Worm (Caenorhabditis elegans) whole organism, L1 larva: ENCODE measurements around the gene mcm-6.
A peak's percentile ranks its signal among the peaks of the same experiment; 100 is the strongest.

ENCODE experiments used
- C04F5.9 ChIP-seq: sonication (generic microtip); optimal IDR thresholded peaks from 2 replicates; lab custom pipeline; 2016; ENCODE audit warnings: missing genetic modification characterization, missing compliant biosample characterization
- C16A3.4 ChIP-seq: fragments of 150-350 bp; optimal IDR thresholded peaks from 2 replicates; lab custom pipeline; 2014; ENCODE audit warnings: missing biosample characterization, missing genetic modification characterization
- aha-1 ChIP-seq: fragments of 150-350 bp; optimal IDR thresholded peaks from 2 replicates; lab custom pipeline; 2014; ENCODE audit warnings: missing biosample characterization, missing genetic modification characterization
- alr-1 ChIP-seq: fragments of 200-800 bp; sonication (Bioruptor generic); optimal IDR thresholded peaks from 2 replicates; lab custom pipeline; 2018; ENCODE audit warnings: borderline replicate concordance, mild to moderate bottlenecking, missing genetic modification characterization, missing compliant biosample characterization
- aly-2 ChIP-seq: fragments of 150-350 bp; optimal IDR thresholded peaks from 2 replicates; lab custom pipeline; 2014; ENCODE audit warnings: missing biosample characterization, missing genetic modification characterization
- ceh-63 ChIP-seq: fragments of 200-800 bp; sonication (Bioruptor generic); optimal IDR thresholded peaks from 2 replicates; lab custom pipeline; 2018; ENCODE audit warnings: mild to moderate bottlenecking, missing genetic modification characterization, missing compliant biosample characterization
- ceh-8 ChIP-seq: fragments of 200-800 bp; sonication (Bioruptor generic); optimal IDR thresholded peaks from 2 replicates; lab custom pipeline; 2018; ENCODE audit warnings: mild to moderate bottlenecking, missing genetic modification characterization, moderate library complexity, missing compliant biosample characterization
- ceh-82 ChIP-seq, 3 experiments: fragments of 150-350 bp in 1 of 3; sonication (generic microtip) in 2 of 3; optimal IDR thresholded peaks; 2 replicates each; lab custom pipeline; 2014 to 2017; ENCODE audit warnings: missing biosample characterization in 3 of 3, missing genetic modification characterization in 3 of 3
- ces-1 ChIP-seq: fragments of 150-350 bp; optimal IDR thresholded peaks from 2 replicates; lab custom pipeline; 2014; ENCODE audit warnings: missing biosample characterization, missing genetic modification reagents, missing genetic modification characterization
- dsc-1 ChIP-seq: sonication (generic microtip); optimal IDR thresholded peaks from 2 replicates; lab custom pipeline; 2016; ENCODE audit warnings: mild to moderate bottlenecking, missing genetic modification characterization, missing compliant biosample characterization
- efl-3 ChIP-seq: fragments of 200-800 bp; sonication (Bioruptor generic); optimal IDR thresholded peaks from 2 replicates; lab custom pipeline; 2018; ENCODE audit warnings: mild to moderate bottlenecking, missing genetic modification characterization, missing compliant biosample characterization
- egl-13 ChIP-seq: sonication (generic microtip); optimal IDR thresholded peaks from 2 replicates; lab custom pipeline; 2016; ENCODE audit warnings: missing genotype, missing genetic modification reagents, missing genetic modification characterization, missing compliant biosample characterization
- egl-27 ChIP-seq, 2 experiments: fragments of 150-350 bp in 1 of 2; sonication (generic microtip); optimal IDR thresholded peaks; 3 replicates each; lab custom pipeline; 2017 to 2018; ENCODE audit warnings: missing biosample characterization in 2 of 2, missing genetic modification characterization in 2 of 2, missing genetic modification reagents in 2 of 2
- elt-3 ChIP-seq, 6 experiments: fragments of 150-350 bp in 1 of 6; sonication (generic microtip); optimal IDR thresholded peaks; 2 replicates each; lab custom pipeline; 2017 to 2018; ENCODE audit warnings: missing biosample characterization in 6 of 6, missing genetic modification characterization in 6 of 6, inconsistent platforms in 1 of 6
- grh-1 ChIP-seq: fragments of 200-800 bp; sonication (Bioruptor generic); IDR thresholded peaks from 2 replicates; pipeline ENCODE4 v1.3.6; 2022; ENCODE audit warnings: missing genetic modification reagents, missing genetic modification characterization, missing compliant biosample characterization
- hlh-17 ChIP-seq: fragments of 200-800 bp; sonication (Bioruptor generic); optimal IDR thresholded peaks from 2 replicates; lab custom pipeline; 2018; ENCODE audit warnings: missing genetic modification characterization, mild to moderate bottlenecking, missing compliant biosample characterization, moderate library complexity, borderline replicate concordance
- hlh-4 ChIP-seq: sonication (generic microtip); optimal IDR thresholded peaks from 2 replicates; lab custom pipeline; 2016; ENCODE audit warnings: mild to moderate bottlenecking, missing genetic modification characterization, missing compliant biosample characterization
- hpl-2 ChIP-seq: fragments of 150-350 bp; optimal IDR thresholded peaks from 2 replicates; lab custom pipeline; 2014; ENCODE audit warnings: missing biosample characterization, missing genetic modification reagents, missing genetic modification characterization
- isw-1 ChIP-seq: fragments of 200-800 bp; sonication (Bioruptor generic); IDR thresholded peaks from 2 replicates; pipeline ENCODE4 v1.3.6; 2022; ENCODE audit warnings: missing genetic modification characterization, missing compliant biosample characterization
- lin-35 ChIP-seq, 2 experiments: fragments of 150-350 bp; optimal IDR thresholded peaks; 2 replicates each; lab custom pipeline; 2014; ENCODE audit warnings: missing biosample characterization in 2 of 2, missing genetic modification characterization in 2 of 2, missing genetic modification reagents in 2 of 2
- lin-39 ChIP-seq: fragments of 150-350 bp; optimal IDR thresholded peaks from 2 replicates; lab custom pipeline; 2014; ENCODE audit warnings: missing biosample characterization, missing genetic modification reagents, missing genetic modification characterization
- lir-3 ChIP-seq: sonication (generic microtip); optimal IDR thresholded peaks from 2 replicates; lab custom pipeline; 2016; ENCODE audit warnings: mild to moderate bottlenecking, missing genetic modification characterization, moderate library complexity, missing compliant biosample characterization; ENCODE audit not compliant: poor library complexity
- lsy-2 ChIP-seq, 2 experiments: fragments of 150-350 bp; optimal IDR thresholded peaks; 2 replicates each; lab custom pipeline; 2014; ENCODE audit warnings: missing biosample characterization in 2 of 2, missing genetic modification characterization in 2 of 2
- mef-2 ChIP-seq: fragments of 150-350 bp; optimal IDR thresholded peaks from 2 replicates; lab custom pipeline; 2014; ENCODE audit warnings: missing biosample characterization, missing genetic modification characterization
- nhr-12 ChIP-seq: sonication (generic microtip); optimal IDR thresholded peaks from 2 replicates; lab custom pipeline; 2017; ENCODE audit warnings: missing biosample characterization, missing genetic modification characterization
- nhr-20 ChIP-seq: sonication (generic microtip); optimal IDR thresholded peaks from 2 replicates; lab custom pipeline; 2016; ENCODE audit warnings: mild to moderate bottlenecking, missing genetic modification characterization, missing compliant biosample characterization
- nhr-47 ChIP-seq: sonication (generic microtip); optimal IDR thresholded peaks from 2 replicates; lab custom pipeline; 2016; ENCODE audit warnings: mild to moderate bottlenecking, missing genetic modification characterization, moderate library complexity, missing compliant biosample characterization
- nhr-71 ChIP-seq: sonication (generic microtip); optimal IDR thresholded peaks from 2 replicates; lab custom pipeline; 2016; ENCODE audit warnings: mild to moderate bottlenecking, missing genetic modification characterization, moderate library complexity, missing compliant biosample characterization
- nhr-76 ChIP-seq: sonication (generic microtip); optimal IDR thresholded peaks from 2 replicates; lab custom pipeline; 2017; ENCODE audit warnings: missing biosample characterization, missing genetic modification characterization
- nhr-84 ChIP-seq: sonication (generic microtip); optimal IDR thresholded peaks from 2 replicates; lab custom pipeline; 2017; ENCODE audit warnings: missing biosample characterization, missing genetic modification characterization
- nhr-85 ChIP-seq: sonication (generic microtip); peaks from one replicate; lab custom pipeline; 2016; ENCODE audit warnings: missing genetic modification characterization, inconsistent platforms, missing compliant biosample characterization
- nhr-90 ChIP-seq: sonication (generic microtip); optimal IDR thresholded peaks from 2 replicates; lab custom pipeline; 2016; ENCODE audit warnings: mild to moderate bottlenecking, missing genetic modification characterization, missing compliant biosample characterization; ENCODE audit not compliant: poor library complexity
- pax-3 ChIP-seq: fragments of 200-800 bp; sonication (Bioruptor generic); optimal IDR thresholded peaks from 2 replicates; lab custom pipeline; 2018; ENCODE audit warnings: mild to moderate bottlenecking, missing genetic modification characterization, moderate library complexity, missing compliant biosample characterization
- pqm-1 ChIP-seq: sonication (generic microtip); optimal IDR thresholded peaks from 3 replicates; lab custom pipeline; 2017; ENCODE audit warnings: missing biosample characterization, missing genetic modification characterization
- snpc-4 ChIP-seq: fragments of 150-350 bp; optimal IDR thresholded peaks from 2 replicates; lab custom pipeline; 2014; ENCODE audit warnings: missing biosample characterization, missing genetic modification characterization
- tbx-2 ChIP-seq: sonication (generic microtip); optimal IDR thresholded peaks from 2 replicates; lab custom pipeline; 2016; ENCODE audit warnings: missing genetic modification characterization, missing compliant biosample characterization
- unc-130 ChIP-seq: fragments of 150-350 bp; optimal IDR thresholded peaks from 2 replicates; lab custom pipeline; 2017; ENCODE audit warnings: missing biosample characterization, missing genetic modification characterization, inconsistent platforms
- unc-30 ChIP-seq: sonication (generic microtip); optimal IDR thresholded peaks from 2 replicates; lab custom pipeline; 2017; ENCODE audit warnings: missing biosample characterization, missing genetic modification characterization
- unc-62 ChIP-seq: fragments of 150-350 bp; optimal IDR thresholded peaks from 2 replicates; lab custom pipeline; 2014; ENCODE audit warnings: missing biosample characterization, missing genetic modification reagents, missing genetic modification characterization
- unc-86 ChIP-seq: sonication (generic microtip); optimal IDR thresholded peaks from 2 replicates; lab custom pipeline; 2016; ENCODE audit warnings: missing genetic modification characterization, missing compliant biosample characterization
- zag-1 ChIP-seq: fragments of 150-350 bp; optimal IDR thresholded peaks from 2 replicates; lab custom pipeline; 2014; ENCODE audit warnings: missing biosample characterization, missing genetic modification characterization

Gene mcm-6

ce11 chrIII:9780665-9781304 lies 13.4 kb upstream of the mcm-6 start, which contains the start of gene vha-1 (continued):
- no peak for TF ChIP-seq hlh-17 (GFP tag; lab: Kevin White, UChicago)
- TF ChIP-seq nhr-71 (tag; lab: Kevin White, UChicago): peak; percentile 90
- peak; percentile 91 for TF ChIP-seq C16A3.4
- TF ChIP-seq, all 84 proteins: peak for 44

- TF ChIP-seq nhr-76 (tag; lab: Kevin White, UChicago): no peak
- no peak for TF ChIP-seq ceh-8 (GFP tag; lab: Kevin White, UChicago)
- no peak for TF ChIP-seq pax-3 (tag; lab: Kevin White, UChicago)
- no peak for TF ChIP-seq zag-1
- no peak for TF ChIP-seq unc-86 (tag; lab: Kevin White, UChicago)
- no peak for TF ChIP-seq lin-39
- no peak for TF ChIP-seq egl-13 (tag; lab: Kevin White, UChicago)
- TF ChIP-seq nhr-90 (tag; lab: Kevin White, UChicago): no peak
- TF ChIP-seq aly-2 (tag; lab: Kevin White, UChicago): peak; percentile 60
- no peak for TF ChIP-seq lsy-2 (tag; optimal IDR thresholded peaks at IDR 0.05; lab: Kevin White, UChicago)
- TF ChIP-seq tbx-2 (tag; lab: Kevin White, UChicago): no peak
- TF ChIP-seq pqm-1: no peak
- no peak for TF ChIP-seq lir-3
- TF ChIP-seq unc-130 (tag; lab: Kevin White, UChicago): no peak
- TF ChIP-seq unc-62 (GFP tag; lab: Kevin White, UChicago): no peak
- TF ChIP-seq nhr-84 (tag; lab: Kevin White, UChicago): no peak
- no peak for TF ChIP-seq ceh-82 (tag; optimal IDR thresholded peaks at IDR 0.05; lab: Kevin White, UChicago)
- TF ChIP-seq C04F5.9 (tag; lab: Kevin White, UChicago): no peak
- TF ChIP-seq unc-30 (tag; lab: Kevin White, UChicago): no peak
- TF ChIP-seq mef-2 (tag; lab: Kevin White, UChicago): no peak
- peak in 1 of 2 experiments; percentile 13 for TF ChIP-seq lin-35 (GFP tag; optimal IDR thresholded peaks at IDR 0.05; lab: Kevin White, UChicago)
- TF ChIP-seq grh-1 (GFP tag; lab: Robert Waterston, UW): 0 out of 2 replicates have a peak, but pooled peaks have one; percentile 10
- TF ChIP-seq alr-1 (tag; lab: Kevin White, UChicago): peak; percentile 93
- no peak for TF ChIP-seq elt-3 (tag; optimal IDR thresholded peaks at IDR 0.05; lab: Kevin White, UChicago)
- TF ChIP-seq snpc-4 (tag; lab: Kevin White, UChicago): no peak
- TF ChIP-seq hpl-2: no peak
- TF ChIP-seq nhr-47 (tag; lab: Kevin White, UChicago): no peak
- no peak for TF ChIP-seq egl-27 (tag; optimal IDR thresholded peaks at IDR 0.05; lab: Kevin White, UChicago)
- TF ChIP-seq nhr-20 (tag; lab: Kevin White, UChicago): no peak
- TF ChIP-seq nhr-12 (tag; lab: Kevin White, UChicago): no peak
- TF ChIP-seq aha-1 (tag; lab: Kevin White, UChicago): no peak
- TF ChIP-seq hlh-17 (GFP tag; lab: Kevin White, UChicago): no peak
- TF ChIP-seq ces-1 (GFP tag; lab: Kevin White, UChicago): no peak
- no peak for TF ChIP-seq C16A3.4
- TF ChIP-seq dsc-1 (tag; lab: Kevin White, UChicago): no peak
- peak; percentile 32 for TF ChIP-seq nhr-71 (tag; lab: Kevin White, UChicago)
- peak; percentile 8 for TF ChIP-seq ceh-63 (GFP tag; lab: Kevin White, UChicago)
- TF ChIP-seq hlh-4: no peak
- TF ChIP-seq efl-3 (GFP tag; lab: Kevin White, UChicago): no peak
- TF ChIP-seq nhr-85 (tag; lab: Kevin White, UChicago): peak; percentile 80
- no peak for TF ChIP-seq isw-1 (GFP tag; lab: Robert Waterston, UW)
Observed at ce11 chrIII:9782011-9782436, 12.1 kb upstream of the mcm-6 start, which contains the start of gene vha-2. TSS of gene vha-2 (plus strand) at chrIII:9782164.
